Worm (Caenorhabditis elegans): ENCODE results near the gene mtpn-1.

DNA sequence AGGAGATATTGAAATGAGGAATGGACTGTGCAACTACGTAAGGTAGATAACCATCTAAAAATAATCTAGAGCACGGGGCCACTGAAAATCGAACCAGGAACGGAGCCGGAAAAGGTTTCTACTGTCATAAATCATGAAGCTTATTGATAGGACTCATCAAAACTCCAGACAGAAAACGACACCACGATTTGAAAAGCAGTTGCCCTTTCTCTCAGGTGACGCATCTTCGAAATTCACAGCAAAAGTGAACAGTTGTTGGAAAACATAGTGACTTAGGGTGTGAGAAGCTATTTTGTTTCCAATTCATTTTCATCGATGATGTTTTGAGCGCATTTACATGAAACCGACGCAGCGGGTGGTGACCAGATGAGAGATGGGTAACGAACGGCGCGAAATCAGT lies 45.0 kb downstream of the mtpn-1 start:
- TF ChIP-seq dmd-4 (tag; optimal IDR thresholded peaks at IDR 0.05) (no peak), snpc-4 (tag; optimal IDR thresholded peaks at IDR 0.05) (no peak), mdl-1 (tag; optimal IDR thresholded peaks at IDR 0.05) (no peak), nhr-77 (tag; optimal IDR thresholded peaks at IDR 0.05) (no peak), C34F6.9 (tag; optimal IDR thresholded peaks at IDR 0.05) (peak; percentile 8), ztf-1 (GFP tag; conservative IDR thresholded peaks at IDR 0.05) (no peak), zag-1 (tag; optimal IDR thresholded peaks at IDR 0.05) (no peak), egl-27 (tag; optimal IDR thresholded peaks at IDR 0.05) (no peak)

Measured in whole organism, L2 larva.